Worm (Caenorhabditis elegans) whole organism, L4/young adult: Measurements from ENCODE around the gene dhs-7.

ENCODE experiments used
- dao-5 ChIP-seq: sonication (generic microtip); optimal IDR thresholded peaks from 2 replicates; lab custom pipeline; 2016; ENCODE audit warnings: missing genotype, missing genetic modification characterization, moderate library complexity, missing compliant biosample characterization
- him-1 ChIP-seq: sonication (generic microtip); optimal IDR thresholded peaks from 2 replicates; lab custom pipeline; 2016; ENCODE audit warnings: missing genotype, missing genetic modification reagents, missing genetic modification characterization, missing compliant biosample characterization

- TF ChIP-seq him-1 (tag; lab: Kevin White, UChicago) (no peak), dao-5 (no peak)
Measured at ce11 chrII:7239705-7240104, 31.4 kb upstream of the dhs-7 start.
